Fruit fly (Drosophila melanogaster): ENCODE results near the gene CG11837.
A peak's percentile ranks its signal among the peaks of the same experiment; 100 is the strongest.

DNA sequence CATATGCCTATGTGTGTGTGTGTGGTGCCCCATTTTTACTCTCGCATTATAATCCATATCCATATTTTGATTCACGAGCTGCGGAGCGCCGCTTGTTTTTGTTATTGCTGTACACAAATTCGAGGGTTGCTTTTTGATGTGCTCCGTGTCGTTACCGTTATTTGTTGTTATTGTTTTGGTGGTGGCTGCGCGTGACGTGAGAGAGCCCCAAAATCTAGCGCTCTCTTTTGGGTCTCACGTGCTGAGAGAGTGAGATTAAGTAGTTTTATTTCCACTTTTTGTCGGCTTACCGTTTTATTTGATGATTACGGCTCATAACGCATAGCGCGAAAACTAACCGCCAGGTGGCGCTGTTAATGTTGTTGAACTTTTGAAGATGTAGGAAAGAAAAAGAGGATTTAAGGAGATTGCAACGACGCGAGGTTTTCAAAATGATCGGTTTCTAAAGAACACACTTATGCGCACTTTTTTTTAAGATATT, 38.0 kb downstream of the CG11837 start:
- TF ChIP-seq CG8478 (optimal IDR thresholded peaks at IDR 0.05): no peak
- TF ChIP-seq CTCF (optimal IDR thresholded peaks at IDR 0.05): peak; percentile 80 to 84
